Worm (Caenorhabditis elegans): ENCODE results near the gene ulp-2.

ulp-2 gene

DNA sequence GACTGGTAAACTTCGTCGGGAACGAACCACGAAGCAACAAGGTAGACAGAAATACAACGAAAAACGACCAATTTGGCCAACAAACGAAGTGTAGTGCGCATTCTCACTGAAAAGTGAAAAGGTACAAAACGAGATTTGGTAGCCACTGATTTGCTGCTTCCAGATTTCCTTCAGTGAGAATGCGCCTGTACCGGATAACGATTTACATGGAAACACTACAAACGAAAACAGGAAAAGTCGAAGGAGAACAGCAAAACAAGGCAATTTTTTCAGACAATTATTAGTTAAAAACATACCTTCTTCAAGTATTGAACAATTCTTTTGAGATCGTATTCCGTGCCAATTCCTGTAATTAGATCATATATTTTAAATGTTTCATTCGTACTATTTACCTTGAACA is 33.3 kb upstream of the ulp-2 start, which contains the start of gene pigb-1:
Gene pigb-1, minus strand, starts transcription at position 101 of the 400 bp plus-strand sequence.
- TF ChIP-seq tag-97 (GFP tag; IDR thresholded peaks at IDR 0.05) (no peak), ctbp-1 (GFP tag; IDR thresholded peaks at IDR 0.05) (0 out of 2 replicates have a peak, but pooled peaks have one; percentile 19)

DNA sequence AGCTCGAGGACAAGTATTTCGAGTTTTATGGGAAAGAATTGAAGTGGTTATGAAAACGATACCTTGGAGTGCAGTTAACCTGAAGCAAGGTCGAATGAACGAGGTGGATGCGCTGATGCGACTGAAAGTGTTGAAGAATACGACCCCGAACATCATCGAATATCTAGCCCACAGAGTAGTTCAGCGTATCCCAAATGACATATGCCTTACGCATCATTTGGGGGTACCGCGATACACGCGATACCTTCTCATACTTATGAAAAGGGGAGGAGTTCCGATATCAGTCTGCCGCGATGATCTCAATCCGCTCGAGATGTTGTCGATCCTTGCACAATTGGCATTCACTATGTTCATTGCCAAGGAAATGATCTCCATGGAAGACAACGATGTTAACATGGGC is 30.1 kb upstream of the ulp-2 start, which contains the start of gene T27F7.12:
Gene T27F7.12, plus strand, starts transcription at position 301 of the 400 bp plus-strand sequence.
- no peak for TF ChIP-seq snpc-1.2 (GFP tag; IDR thresholded peaks at IDR 0.05)
- TF ChIP-seq lin-15B (tag; optimal IDR thresholded peaks at IDR 0.05), result no peak
- no peak for TF ChIP-seq aly-2 (tag; optimal IDR thresholded peaks at IDR 0.05)
- no peak for TF ChIP-seq jun-1 (tag; optimal IDR thresholded peaks at IDR 0.05)
- no peak for TF ChIP-seq hlh-11 (tag; optimal IDR thresholded peaks at IDR 0.05)
- no peak for TF ChIP-seq dmd-8 (GFP tag; IDR thresholded peaks at IDR 0.05)
- no peak for TF ChIP-seq nhr-10 (tag; optimal IDR thresholded peaks at IDR 0.05)
- no peak for TF ChIP-seq ZK337.2 (GFP tag; IDR thresholded peaks at IDR 0.05)
- TF ChIP-seq tag-97 (GFP tag; IDR thresholded peaks at IDR 0.05), result no peak
- no peak for TF ChIP-seq lsy-2 (tag; optimal IDR thresholded peaks at IDR 0.05)

DNA sequence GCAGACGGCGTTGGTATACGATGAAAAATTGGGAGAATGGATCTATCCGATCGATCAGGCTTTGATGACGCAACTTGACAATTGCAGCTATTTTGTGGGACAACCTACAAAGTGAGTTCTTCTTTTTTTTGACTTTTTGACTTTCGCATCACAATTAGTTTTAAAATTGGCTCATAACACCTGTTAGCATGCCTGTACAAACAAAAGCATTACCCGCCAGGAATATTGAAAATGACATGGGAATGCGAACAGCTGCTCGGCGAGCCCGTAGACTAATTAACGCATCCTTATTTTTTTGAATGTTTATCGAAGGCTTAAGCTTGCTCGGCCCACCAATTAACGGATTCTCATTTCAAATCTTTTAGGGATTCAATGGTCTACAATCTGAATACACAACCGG is 27.6 kb upstream of the ulp-2 start:
- TF ChIP-seq mxl-3 (GFP tag; optimal IDR thresholded peaks at IDR 0.05) (no peak), mdl-1 (tag; optimal IDR thresholded peaks at IDR 0.05) (no peak), mep-1 (tag; optimal IDR thresholded peaks at IDR 0.05) (no peak), T20F7.1 (GFP tag; optimal IDR thresholded peaks at IDR 0.05) (no peak), set-16 (GFP tag; IDR thresholded peaks at IDR 0.05) (no peak), dmd-6 (GFP tag; IDR thresholded peaks at IDR 0.05) (no peak), duxl-1 (tag; optimal IDR thresholded peaks at IDR 0.05; ENCODE audit: poor library complexity) (no peak), D1046.2 (GFP tag; IDR thresholded peaks at IDR 0.05) (no peak), lin-1 (GFP tag; IDR thresholded peaks at IDR 0.05) (no peak), gei-8 (GFP tag; optimal IDR thresholded peaks at IDR 0.05) (no peak), ceh-82 (tag; optimal IDR thresholded peaks at IDR 0.05) (no peak), pha-4 (GFP tag; IDR thresholded peaks at IDR 0.05) (no peak), pha-4 (tag; optimal IDR thresholded peaks at IDR 0.05) (no peak), lin-38 (GFP tag; IDR thresholded peaks at IDR 0.05) (no peak), nhr-41 (GFP tag; IDR thresholded peaks at IDR 0.05) (no peak), unc-130 (GFP tag; optimal IDR thresholded peaks at IDR 0.05) (no peak), zfp-2 (tag; optimal IDR thresholded peaks at IDR 0.05) (no peak), nhr-28 (tag; optimal IDR thresholded peaks at IDR 0.05) (no peak)

DNA sequence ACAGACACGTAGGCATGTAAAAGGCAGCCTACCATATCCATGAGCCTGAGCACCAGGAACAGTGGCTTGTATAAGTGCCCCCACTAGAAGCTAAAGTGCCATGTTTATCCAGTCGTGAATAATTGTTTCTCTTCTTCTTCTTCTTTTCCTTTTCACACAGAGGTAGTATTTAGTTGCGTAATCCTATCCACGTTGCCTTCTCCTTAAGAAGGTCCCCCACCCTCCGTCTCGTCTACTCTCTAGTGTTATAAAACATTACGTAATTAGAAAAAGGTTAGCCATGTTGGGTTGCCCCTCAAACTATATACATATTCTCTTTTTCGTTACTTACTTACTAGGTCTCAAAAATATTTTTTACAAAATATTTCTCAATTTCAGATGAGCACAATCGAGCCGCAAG is 27.0 kb upstream of the ulp-2 start:
- TF ChIP-seq aha-1 (tag) (no peak), nhr-48 (tag; optimal IDR thresholded peaks at IDR 0.05) (no peak), fkh-10 (GFP tag; optimal IDR thresholded peaks at IDR 0.05) (no peak), nhr-42 (GFP tag; IDR thresholded peaks at IDR 0.05) (no peak), ZK337.2 (GFP tag; IDR thresholded peaks at IDR 0.05) (no peak), ctbp-1 (GFP tag; IDR thresholded peaks at IDR 0.05) (no peak), R02D3.7 (tag; optimal IDR thresholded peaks at IDR 0.05) (no peak), Y75B8A.6 (GFP tag; IDR thresholded peaks at IDR 0.05) (no peak), rbr-2 (tag; optimal IDR thresholded peaks at IDR 0.05) (no peak), zfp-2 (tag; optimal IDR thresholded peaks at IDR 0.05) (no peak), pha-4 (GFP tag; IDR thresholded peaks at IDR 0.05) (no peak), pha-4 (tag; optimal IDR thresholded peaks at IDR 0.05) (no peak), attf-4 (tag; optimal IDR thresholded peaks at IDR 0.05) (no peak), daf-12 (tag; optimal IDR thresholded peaks at IDR 0.05) (no peak), ceh-44 (GFP tag; IDR thresholded peaks at IDR 0.05) (no peak), hif-1 (tag; optimal IDR thresholded peaks at IDR 0.05) (no peak), Y48G9A.11 (GFP tag; IDR thresholded peaks at IDR 0.05) (no peak), nhr-6 (tag; optimal IDR thresholded peaks at IDR 0.05) (no peak)
